Worm (Caenorhabditis elegans): ENCODE results near the gene eef-1G.

- TF ChIP-seq rnt-1 (tag; optimal IDR thresholded peaks at IDR 0.05) (peak; percentile 42), snpc-4 (tag; optimal IDR thresholded peaks at IDR 0.05) (peak; percentile 6), nhr-90 (tag; optimal IDR thresholded peaks at IDR 0.05; ENCODE audit: poor library complexity) (peak; percentile 9), C34B4.2 (tag; optimal IDR thresholded peaks at IDR 0.05) (no peak), fos-1 (tag; optimal IDR thresholded peaks at IDR 0.05) (no peak), ces-1 (GFP tag; optimal IDR thresholded peaks at IDR 0.05) (peak; percentile 64), hlh-4 (tag; optimal IDR thresholded peaks at IDR 0.05) (no peak), unc-62 (GFP tag; optimal IDR thresholded peaks at IDR 0.05) (no peak), sup-37 (GFP tag; optimal IDR thresholded peaks at IDR 0.05) (peak; percentile 5)
Observed at ce11 chrV:10961448-10961870, 4.1 kb upstream of the eef-1G start.

All from whole organism, L1 larva.